Fruit fly (Drosophila melanogaster): Measurements from ENCODE around the gene CG13390.

CG13390 gene

DNA sequence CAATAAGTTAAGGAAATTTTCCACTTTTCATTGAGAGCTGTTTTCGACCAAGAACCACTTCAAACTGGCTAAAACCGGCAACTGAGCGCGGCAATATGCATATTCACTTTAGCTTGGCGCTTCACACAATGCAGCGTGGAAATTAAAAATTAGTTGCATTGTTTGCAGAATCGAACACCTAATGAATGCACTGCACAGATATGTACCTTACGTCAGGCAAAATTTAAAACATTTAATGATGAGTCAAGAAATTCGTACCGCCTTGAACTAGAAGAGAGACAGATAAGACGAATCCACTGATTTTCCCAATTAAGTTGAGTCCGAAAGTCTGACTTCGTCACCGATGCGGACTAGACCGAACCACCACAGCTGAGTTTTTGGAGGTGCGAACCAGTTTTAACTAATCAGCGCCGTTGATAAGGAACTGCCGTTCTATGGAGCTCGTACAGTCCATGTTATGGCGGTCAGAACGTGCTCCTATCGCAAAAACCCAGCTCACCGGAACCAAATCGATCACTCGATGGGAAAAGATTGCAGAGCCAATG lies 48.7 kb downstream of the CG13390 start:
- TF ChIP-seq cnc (optimal IDR thresholded peaks at IDR 0.05) (no peak), CG33017 (tag; optimal IDR thresholded peaks at IDR 0.05) (no peak), cic (GFP tag; optimal IDR thresholded peaks at IDR 0.05) (no peak), tj (GFP tag; optimal IDR thresholded peaks at IDR 0.05) (peak; percentile 96), CG12768 (GFP tag; optimal IDR thresholded peaks at IDR 0.05) (no peak), Clk (GFP tag; optimal IDR thresholded peaks at IDR 0.05) (no peak), ovo (GFP tag; optimal IDR thresholded peaks at IDR 0.05) (no peak), CG5204 (GFP tag; optimal IDR thresholded peaks at IDR 0.05) (no peak)

DNA sequence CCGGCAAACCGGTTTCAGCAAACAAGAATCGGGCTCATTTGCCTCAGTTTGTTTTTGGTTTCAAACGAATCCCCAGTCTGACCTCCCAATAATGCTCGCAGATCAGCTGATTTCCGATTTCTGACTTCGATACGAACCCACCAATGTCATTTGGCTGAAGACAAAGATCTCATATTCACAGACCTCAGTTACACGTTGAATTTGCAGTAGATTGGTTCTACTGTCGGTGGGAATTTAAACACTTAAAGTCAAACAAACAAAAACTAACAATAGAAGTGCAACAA lies 49.4 kb downstream of the CG13390 start, which contains the start of gene CG14275:
Gene CG14275 (plus strand): TSS at position 185 of the 284 bp plus-strand sequence.
- TF ChIP-seq toe (GFP tag; optimal IDR thresholded peaks at IDR 0.05): no peak
- no peak for TF ChIP-seq CG1620 (GFP tag; optimal IDR thresholded peaks at IDR 0.05)
- TF ChIP-seq Crg-1 (GFP tag; optimal IDR thresholded peaks at IDR 0.05): no peak
- no peak for TF ChIP-seq Hr96 (GFP tag; optimal IDR thresholded peaks at IDR 0.05)
- TF ChIP-seq CG33017 (tag; optimal IDR thresholded peaks at IDR 0.05): no peak
- no peak for TF ChIP-seq CG7101 (tag; optimal IDR thresholded peaks at IDR 0.05)
- no peak for TF ChIP-seq Clk (GFP tag; optimal IDR thresholded peaks at IDR 0.05)
- TF ChIP-seq kay (GFP tag; ENCODE audit: borderline replicate concordance): no peak
- TF ChIP-seq CG11617 (GFP tag; optimal IDR thresholded peaks at IDR 0.05): no peak
- TF ChIP-seq cic (GFP tag; optimal IDR thresholded peaks at IDR 0.05): no peak
- TF ChIP-seq cnc (optimal IDR thresholded peaks at IDR 0.05): no peak
- no peak for TF ChIP-seq pad (GFP tag; optimal IDR thresholded peaks at IDR 0.05)
- TF ChIP-seq CG14711 (tag; optimal IDR thresholded peaks at IDR 0.05): no peak
- TF ChIP-seq tj (GFP tag; optimal IDR thresholded peaks at IDR 0.05): no peak
- no peak for TF ChIP-seq CG12768 (GFP tag; optimal IDR thresholded peaks at IDR 0.05)
- TF ChIP-seq ovo (GFP tag; optimal IDR thresholded peaks at IDR 0.05): no peak
- TF ChIP-seq Mnt (GFP tag; optimal IDR thresholded peaks at IDR 0.05): no peak
- no peak for TF ChIP-seq bab1 (GFP tag; optimal IDR thresholded peaks at IDR 0.05)

DNA sequence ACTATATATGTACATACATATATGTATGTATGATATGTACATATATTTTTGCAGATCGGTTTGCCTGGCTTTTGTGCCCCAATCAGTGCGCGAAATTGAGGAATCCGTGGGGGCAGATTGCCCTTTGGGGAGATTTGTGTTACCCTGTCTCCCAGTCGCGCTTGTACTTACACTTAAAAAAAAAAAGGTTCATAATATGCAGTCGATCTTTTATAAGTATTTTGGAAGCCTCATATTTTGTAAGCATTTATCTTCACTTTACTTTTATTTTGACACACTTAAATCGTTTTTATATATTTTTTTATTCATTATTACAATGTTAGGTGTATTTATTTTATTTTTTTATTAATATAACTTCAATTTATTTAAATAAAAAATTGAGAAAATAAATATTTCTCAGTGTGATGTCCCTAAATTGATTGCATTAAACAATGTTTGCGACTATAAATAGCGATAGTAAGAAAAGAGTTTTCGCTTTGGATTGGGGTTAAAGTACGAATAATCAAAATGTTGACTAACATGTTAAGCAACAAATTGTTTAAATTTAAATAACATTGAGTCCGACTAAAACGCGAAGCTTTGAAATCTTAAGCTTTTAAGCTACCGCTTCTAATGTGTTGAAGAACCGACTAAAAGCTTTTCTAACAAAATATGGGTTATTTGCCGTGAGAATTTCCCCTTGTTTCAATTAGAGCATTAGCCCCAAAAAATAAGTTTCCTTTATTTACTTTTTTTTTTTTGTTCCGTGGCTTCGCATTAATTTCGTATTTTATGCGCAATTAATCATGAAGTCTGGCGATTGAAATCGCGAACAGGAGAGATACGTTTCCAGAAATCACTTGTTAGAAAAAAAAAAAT lies 50.0 kb downstream of the CG13390 start:
- TF ChIP-seq CG12768 (GFP tag; optimal IDR thresholded peaks at IDR 0.05) (peak; percentile 59), CG1620 (GFP tag; optimal IDR thresholded peaks at IDR 0.05) (no peak), CG33017 (tag; optimal IDR thresholded peaks at IDR 0.05) (peak; percentile 68), CG7101 (tag; optimal IDR thresholded peaks at IDR 0.05) (peak; percentile 17), ovo (GFP tag; optimal IDR thresholded peaks at IDR 0.05) (no peak), Hr96 (GFP tag; optimal IDR thresholded peaks at IDR 0.05) (no peak), CG11617 (GFP tag; optimal IDR thresholded peaks at IDR 0.05) (peak; percentile 42)

All from whole organism, adult.